Worm (Caenorhabditis elegans) whole organism, L4 larva: ENCODE results near the gene emre-1.

ENCODE experiments used
- D1046.2 ChIP-seq: fragments of 200-800 bp; sonication (Bioruptor generic); IDR thresholded peaks from 2 replicates; pipeline ENCODE4 v1.3.6; 2022; ENCODE audit warnings: missing genetic modification characterization, missing compliant biosample characterization
- F10B5.3 ChIP-seq: sonication (generic microtip); optimal IDR thresholded peaks from 2 replicates; lab custom pipeline; 2016; ENCODE audit warnings: mild to moderate bottlenecking, missing genetic modification characterization, missing compliant biosample characterization
- R02D3.7 ChIP-seq: fragments of 150-350 bp; sonication (generic microtip); optimal IDR thresholded peaks from 3 replicates; lab custom pipeline; 2014; ENCODE audit warnings: missing biosample characterization, missing genetic modification characterization
- T20F7.1 ChIP-seq: fragments of 200-800 bp; sonication (Bioruptor generic); optimal IDR thresholded peaks from 2 replicates; lab custom pipeline; 2018; ENCODE audit warnings: mild to moderate bottlenecking, missing genetic modification characterization, missing compliant biosample characterization
- Y48G9A.11 ChIP-seq: fragments of 200-800 bp; sonication (Bioruptor generic); IDR thresholded peaks from 2 replicates; pipeline ENCODE4 v1.3.6; 2022; ENCODE audit warnings: missing genetic modification reagents, missing genetic modification characterization, missing compliant biosample characterization
- aha-1 ChIP-seq: fragments of 150-350 bp; peaks from one replicate; lab custom pipeline; 2014; ENCODE audit warnings: missing biosample characterization, missing genetic modification characterization
- aly-2 ChIP-seq: sonication (generic microtip); optimal IDR thresholded peaks from 2 replicates; lab custom pipeline; 2018; ENCODE audit warnings: missing biosample characterization, missing genetic modification characterization
- ceh-20 ChIP-seq: fragments of 200-800 bp; sonication (Bioruptor generic); IDR thresholded peaks from 2 replicates; pipeline ENCODE4 v1.3.6; 2022; ENCODE audit warnings: missing genetic modification reagents, missing genetic modification characterization, missing compliant biosample characterization
- ceh-28 ChIP-seq: fragments of 150-350 bp; optimal IDR thresholded peaks from 2 replicates; lab custom pipeline; 2014; ENCODE audit warnings: missing biosample characterization, missing genetic modification reagents, missing genetic modification characterization
- ceh-82 ChIP-seq: sonication (generic microtip); optimal IDR thresholded peaks from 2 replicates; lab custom pipeline; 2017; ENCODE audit warnings: missing biosample characterization, missing genetic modification characterization
- daf-16 ChIP-seq, 3 experiments: sonication (generic microtip); optimal IDR thresholded peaks; 2 replicates each; lab custom pipeline; 2016 to 2017; ENCODE audit warnings: missing genetic modification characterization in 3 of 3, missing genetic modification reagents in 3 of 3, mild to moderate bottlenecking in 2 of 3, missing compliant biosample characterization in 2 of 3, missing biosample characterization in 1 of 3, moderate library complexity in 1 of 3
- daf-19 ChIP-seq: fragments of 200-800 bp; sonication (Bioruptor generic); conservative IDR thresholded peaks from 2 replicates; pipeline ENCODE4 v1.3.6; 2022; ENCODE audit warnings: missing genetic modification characterization, missing compliant biosample characterization
- dmd-6 ChIP-seq: fragments of 200-800 bp; sonication (Bioruptor generic); IDR thresholded peaks from 2 replicates; pipeline ENCODE4 v1.3.6; 2022; ENCODE audit warnings: missing genetic modification reagents, missing genetic modification characterization, missing compliant biosample characterization
- dpl-1 ChIP-seq: fragments of 150-350 bp; optimal IDR thresholded peaks from 2 replicates; lab custom pipeline; 2014; ENCODE audit warnings: missing biosample characterization, missing genetic modification reagents, missing genetic modification characterization
- dve-1 ChIP-seq: sonication (generic microtip); optimal IDR thresholded peaks from 2 replicates; lab custom pipeline; 2017; ENCODE audit warnings: antibody characterized with exemption, mild to moderate bottlenecking, missing genetic modification characterization, missing compliant biosample characterization; ENCODE audit not compliant: insufficient read depth
- egl-27 ChIP-seq: sonication (generic microtip); optimal IDR thresholded peaks from 3 replicates; lab custom pipeline; 2017; ENCODE audit warnings: missing biosample characterization, missing genetic modification reagents, missing genetic modification characterization
- fkh-10 ChIP-seq: fragments of 150-350 bp; optimal IDR thresholded peaks from 2 replicates; lab custom pipeline; 2014; ENCODE audit warnings: missing biosample characterization, missing genetic modification reagents, missing genetic modification characterization
- hif-1 ChIP-seq, 2 experiments: sonication (generic microtip); optimal IDR thresholded peaks; 2 replicates each; lab custom pipeline; 2016 to 2017; ENCODE audit warnings: missing compliant biosample characterization in 2 of 2, missing genetic modification characterization in 2 of 2, missing genetic modification reagents in 2 of 2, missing genotype in 2 of 2, mild to moderate bottlenecking in 1 of 2
- hlh-11 ChIP-seq: fragments of 200-800 bp; sonication (Bioruptor generic); optimal IDR thresholded peaks from 2 replicates; lab custom pipeline; 2018; ENCODE audit warnings: mild to moderate bottlenecking, missing genetic modification characterization, missing compliant biosample characterization
- hmg-1.1 ChIP-seq: fragments of 200-800 bp; sonication (Bioruptor generic); IDR thresholded peaks from 2 replicates; pipeline ENCODE4 v1.3.6; 2022; ENCODE audit warnings: missing genetic modification reagents, missing genetic modification characterization, missing compliant biosample characterization
- lim-7 ChIP-seq: fragments of 200-800 bp; sonication (Bioruptor generic); IDR thresholded peaks from 2 replicates; pipeline ENCODE4 v1.3.6; 2022; ENCODE audit warnings: missing genetic modification characterization, missing compliant biosample characterization
- lin-13 ChIP-seq: fragments of 150-350 bp; optimal IDR thresholded peaks from 2 replicates; lab custom pipeline; 2014; ENCODE audit warnings: missing biosample characterization, missing genetic modification reagents, missing genetic modification characterization
- lin-15B ChIP-seq: fragments of 150-350 bp; sonication (generic microtip); optimal IDR thresholded peaks from 3 replicates; lab custom pipeline; 2014; ENCODE audit warnings: missing biosample characterization, missing genetic modification characterization
- lin-38 ChIP-seq: fragments of 200-800 bp; sonication (Bioruptor generic); IDR thresholded peaks from 2 replicates; pipeline ENCODE4 v1.3.6; 2022; ENCODE audit warnings: missing genetic modification reagents, missing genetic modification characterization, missing compliant biosample characterization
- lin-39 ChIP-seq: fragments of 150-350 bp; optimal IDR thresholded peaks from 2 replicates; lab custom pipeline; 2014; ENCODE audit warnings: missing biosample characterization, missing genetic modification reagents, missing genetic modification characterization
- lsy-2 ChIP-seq, 2 experiments: fragments of 150-350 bp in 1 of 2; sonication (generic microtip) in 1 of 2; optimal IDR thresholded peaks; 2 replicates each; lab custom pipeline; 2014 to 2017; ENCODE audit warnings: missing biosample characterization in 2 of 2, missing genetic modification characterization in 2 of 2
- madf-5 ChIP-seq, 2 experiments: fragments of 200-800 bp; sonication (Bioruptor generic); IDR thresholded peaks; 2 replicates each; pipeline ENCODE4 v1.3.6; 2022; ENCODE audit warnings: missing compliant biosample characterization in 2 of 2, missing genetic modification characterization in 2 of 2
- mdl-1 ChIP-seq, 2 experiments: fragments of 150-350 bp in 1 of 2; sonication (generic microtip) in 1 of 2; optimal IDR thresholded peaks; 2 replicates each; lab custom pipeline; 2014 to 2017; ENCODE audit warnings: missing biosample characterization in 2 of 2, missing genetic modification characterization in 2 of 2
- mdt-29 ChIP-seq: fragments of 200-800 bp; sonication (Bioruptor generic); IDR thresholded peaks from 2 replicates; pipeline ENCODE4 v1.3.6; 2022; ENCODE audit warnings: missing genetic modification reagents, missing genetic modification characterization, missing compliant biosample characterization
- mep-1 ChIP-seq: fragments of 150-350 bp; sonication (generic microtip); optimal IDR thresholded peaks from 3 replicates; lab custom pipeline; 2014; ENCODE audit warnings: missing biosample characterization, missing genetic modification characterization
- mxl-3 ChIP-seq: fragments of 200-800 bp; sonication (Bioruptor generic); optimal IDR thresholded peaks from 2 replicates; lab custom pipeline; 2018; ENCODE audit warnings: mild to moderate bottlenecking, missing genetic modification characterization, missing compliant biosample characterization
- nhr-11 ChIP-seq: fragments of 150-350 bp; optimal IDR thresholded peaks from 2 replicates; lab custom pipeline; 2014; ENCODE audit warnings: missing biosample characterization, missing genetic modification characterization
- nhr-237 ChIP-seq: sonication (generic microtip); optimal IDR thresholded peaks from 2 replicates; lab custom pipeline; 2017; ENCODE audit warnings: missing biosample characterization, missing genetic modification characterization
- nhr-28 ChIP-seq: fragments of 150-350 bp; optimal IDR thresholded peaks from 2 replicates; lab custom pipeline; 2014; ENCODE audit warnings: missing biosample characterization, missing genetic modification characterization
- nhr-42 ChIP-seq: fragments of 200-800 bp; sonication (Bioruptor generic); IDR thresholded peaks from 2 replicates; pipeline ENCODE4 v1.3.6; 2022; ENCODE audit warnings: missing genetic modification characterization, missing compliant biosample characterization
- nhr-48 ChIP-seq: sonication (generic microtip); optimal IDR thresholded peaks from 2 replicates; lab custom pipeline; 2016; ENCODE audit warnings: mild to moderate bottlenecking, missing genetic modification characterization, missing compliant biosample characterization
- nhr-76 ChIP-seq: fragments of 150-350 bp; optimal IDR thresholded peaks from 2 replicates; lab custom pipeline; 2014; ENCODE audit warnings: missing biosample characterization, missing genetic modification characterization
- nhr-77 ChIP-seq: fragments of 150-350 bp; optimal IDR thresholded peaks from 2 replicates; lab custom pipeline; 2014; ENCODE audit warnings: missing biosample characterization, missing genetic modification characterization
- rbr-2 ChIP-seq: sonication (generic microtip); optimal IDR thresholded peaks from 2 replicates; lab custom pipeline; 2016; ENCODE audit warnings: missing genotype, missing genetic modification characterization, missing compliant biosample characterization
- set-16 ChIP-seq: fragments of 200-800 bp; sonication (Bioruptor generic); IDR thresholded peaks from 2 replicates; pipeline ENCODE4 v1.3.6; 2022; ENCODE audit warnings: missing genetic modification reagents, missing genetic modification characterization, missing compliant biosample characterization
- snpc-1.2 ChIP-seq: fragments of 200-800 bp; sonication (Bioruptor generic); IDR thresholded peaks from 2 replicates; pipeline ENCODE4 v1.3.6; 2022; ENCODE audit warnings: missing genetic modification reagents, missing genetic modification characterization, missing compliant biosample characterization
- snpc-4 ChIP-seq: fragments of 150-350 bp; optimal IDR thresholded peaks from 2 replicates; lab custom pipeline; 2014; ENCODE audit warnings: missing biosample characterization, missing genetic modification characterization
- spr-1 ChIP-seq: sonication (generic microtip); optimal IDR thresholded peaks from 2 replicates; lab custom pipeline; 2016; ENCODE audit warnings: mild to moderate bottlenecking, missing genetic modification characterization, missing compliant biosample characterization
- unc-62 ChIP-seq, 3 experiments: fragments of 150-350 bp in 1 of 3; sonication (generic microtip); optimal IDR thresholded peaks in 2 of 3; peaks in 1 of 3; 1 replicate in 1 of 3; 2 replicates in 2 of 3; lab custom pipeline; 2014 to 2017; ENCODE audit warnings: missing biosample characterization in 3 of 3, missing genetic modification characterization in 3 of 3, missing genetic modification reagents in 3 of 3, missing genotype in 1 of 3
- zfp-3 ChIP-seq: fragments of 200-800 bp; sonication (Bioruptor generic); conservative IDR thresholded peaks from 2 replicates; pipeline ENCODE4 v1.3.6; 2022; ENCODE audit warnings: missing genetic modification reagents, missing genetic modification characterization, missing compliant biosample characterization
- ztf-11 ChIP-seq: fragments of 150-350 bp; optimal IDR thresholded peaks from 2 replicates; lab custom pipeline; 2014; ENCODE audit warnings: missing biosample characterization, missing genetic modification characterization
- ztf-7 ChIP-seq: fragments of 150-350 bp; optimal IDR thresholded peaks from 2 replicates; lab custom pipeline; 2014; ENCODE audit warnings: missing biosample characterization, missing genetic modification characterization

Gene emre-1

DNA sequence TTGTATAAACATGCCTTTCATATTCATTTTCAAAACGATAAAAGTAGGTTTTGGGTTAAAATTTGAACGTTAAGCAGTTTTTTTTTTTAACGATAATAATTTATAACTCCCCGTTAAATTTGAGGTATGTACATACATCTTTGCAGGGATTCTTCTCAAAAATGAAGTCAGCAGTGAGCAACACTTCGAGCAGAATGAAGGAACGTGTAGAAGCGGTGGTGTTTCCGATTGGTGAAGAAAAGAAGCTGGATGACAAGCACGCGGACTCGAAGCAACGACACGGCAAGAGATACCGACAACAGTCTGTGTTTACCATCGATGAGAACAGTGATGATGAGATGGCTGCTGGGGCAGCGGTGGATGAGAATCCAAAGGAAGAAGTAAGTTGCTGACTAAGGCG lies 6.4 kb upstream of the emre-1 start:
- TF ChIP-seq aly-2 (tag; lab: Kevin White, UChicago) (no peak), nhr-77 (tag; lab: Kevin White, UChicago) (no peak), ztf-11 (no peak), F10B5.3 (tag; lab: Kevin White, UChicago) (no peak), madf-5 (GFP tag; IDR thresholded peaks at IDR 0.05; lab: Robert Waterston, UW) (no peak), mxl-3 (GFP tag; lab: Kevin White, UChicago) (no peak), ztf-7 (tag; lab: Kevin White, UChicago) (no peak), egl-27 (tag; lab: Kevin White, UChicago) (no peak), lin-38 (no peak)

- TF ChIP-seq daf-16 (GFP tag; optimal IDR thresholded peaks at IDR 0.05; lab: Kevin White, UChicago) (peak in 1 of 2 experiments; percentile 24), daf-16 (tag; optimal IDR thresholded peaks at IDR 0.05; lab: Kevin White, UChicago) (peak; percentile 71), lin-15B (tag; lab: Kevin White, UChicago) (no peak), nhr-76 (no peak), lin-38 (peak; percentile 68), snpc-4 (no peak), ceh-20 (GFP tag; lab: Robert Waterston, UW) (no peak), aha-1 (tag; lab: Kevin White, UChicago) (peak; percentile 97), mdl-1 (tag; optimal IDR thresholded peaks at IDR 0.05; lab: Kevin White, UChicago) (peak in 1 of 2 experiments; percentile 85), dmd-6 (peak; percentile 32; the same call in 1 of the 2 replicates), nhr-48 (peak; percentile 8), ceh-28 (no peak), dve-1 (tag; lab: Kevin White, UChicago) (peak; percentile 75), mep-1 (tag; lab: Kevin White, UChicago) (peak; percentile 86), set-16 (GFP tag; lab: Robert Waterston, UW) (no peak), T20F7.1 (GFP tag; lab: Kevin White, UChicago) (peak; percentile 72), zfp-3 (GFP tag; lab: Robert Waterston, UW) (no peak), nhr-42 (no peak), nhr-237 (no peak), snpc-1.2 (GFP tag; lab: Robert Waterston, UW) (no peak), madf-5 (GFP tag; IDR thresholded peaks at IDR 0.05; lab: Robert Waterston, UW) (no peak), spr-1 (tag; lab: Kevin White, UChicago) (peak; percentile 11), hlh-11 (peak; percentile 80), daf-19 (GFP tag; lab: Robert Waterston, UW) (no peak), D1046.2 (0 out of 2 replicates have a peak, but pooled peaks have one; percentile 44), Y48G9A.11 (GFP tag; lab: Robert Waterston, UW) (no peak), nhr-28 (tag; lab: Kevin White, UChicago) (peak; percentile 89), dpl-1 (GFP tag; lab: Kevin White, UChicago) (peak; percentile 65), lin-13 (GFP tag; lab: Kevin White, UChicago) (peak; percentile 60), mxl-3 (GFP tag; lab: Kevin White, UChicago) (peak; percentile 72), lim-7 (GFP tag; lab: Robert Waterston, UW) (no peak), hif-1 (tag; optimal IDR thresholded peaks at IDR 0.05; lab: Kevin White, UChicago) (peak in 1 of 2 experiments; percentile 61), ceh-82 (tag; lab: Kevin White, UChicago) (no peak), mdt-29 (no peak), fkh-10 (GFP tag; lab: Kevin White, UChicago) (peak; percentile 61), nhr-77 (tag; lab: Kevin White, UChicago) (peak; percentile 29), rbr-2 (peak; percentile 59), hmg-1.1 (GFP tag; lab: Robert Waterston, UW) (peak; percentile 8; the same call in 1 of the 2 replicates), R02D3.7 (tag; lab: Kevin White, UChicago) (no peak), aly-2 (tag; lab: Kevin White, UChicago) (no peak), unc-62 (GFP tag; optimal IDR thresholded peaks at IDR 0.05 in 1 of 2; lab: Kevin White, UChicago) (peak in 1 of 2 experiments; percentile 79), unc-62 (tag; optimal IDR thresholded peaks at IDR 0.05; lab: Kevin White, UChicago) (no peak), lin-39 (tag; lab: Kevin White, UChicago) (no peak), lsy-2 (tag; optimal IDR thresholded peaks at IDR 0.05; lab: Kevin White, UChicago) (peak; percentile 17 to 70), nhr-11 (tag; lab: Kevin White, UChicago) (peak; percentile 38), ztf-7 (tag; lab: Kevin White, UChicago) (peak; percentile 0), ztf-11 (no peak)
Observed at ce11 chrX:14975467-14976167, 3.9 kb upstream of the emre-1 start, which contains the start of gene F20D1.3. Gene F20D1.3 (plus strand): TSS chrX:14976117.
